Fruit fly (Drosophila melanogaster) Kc167 (cell line): Measurements from ENCODE around the gene Vha36-3.
"Not testable (repeated sequence)": the region's sequence is repeated elsewhere in the genome, so short reads cannot be mapped to it uniquely, and the experiment has no call there.

Experiments
- Myc ChIP-seq: fragments of >200 bp; optimal IDR thresholded peaks from 2 replicates; lab custom pipeline; 2017; ENCODE audit warnings: missing external identifiers
- Sin3A ChIP-seq: fragments of >200 bp; optimal IDR thresholded peaks from 2 replicates; lab custom pipeline; 2018; ENCODE audit warnings: missing external identifiers
- h ChIP-seq: fragments of >200 bp; optimal IDR thresholded peaks from 3 replicates; lab custom pipeline; 2018; ENCODE audit warnings: missing external identifiers
- insv ChIP-seq: fragments of >200 bp; optimal IDR thresholded peaks from 3 replicates; lab custom pipeline; 2018; ENCODE audit warnings: missing external identifiers
- psq ChIP-seq: fragments of >200 bp; optimal IDR thresholded peaks from 2 replicates; lab custom pipeline; 2017; ENCODE audit warnings: missing external identifiers
- ttk ChIP-seq: sonication (Bioruptor generic); optimal IDR thresholded peaks from 2 replicates; lab custom pipeline; 2017; ENCODE audit warnings: missing external identifiers

Gene Vha36-3

DNA sequence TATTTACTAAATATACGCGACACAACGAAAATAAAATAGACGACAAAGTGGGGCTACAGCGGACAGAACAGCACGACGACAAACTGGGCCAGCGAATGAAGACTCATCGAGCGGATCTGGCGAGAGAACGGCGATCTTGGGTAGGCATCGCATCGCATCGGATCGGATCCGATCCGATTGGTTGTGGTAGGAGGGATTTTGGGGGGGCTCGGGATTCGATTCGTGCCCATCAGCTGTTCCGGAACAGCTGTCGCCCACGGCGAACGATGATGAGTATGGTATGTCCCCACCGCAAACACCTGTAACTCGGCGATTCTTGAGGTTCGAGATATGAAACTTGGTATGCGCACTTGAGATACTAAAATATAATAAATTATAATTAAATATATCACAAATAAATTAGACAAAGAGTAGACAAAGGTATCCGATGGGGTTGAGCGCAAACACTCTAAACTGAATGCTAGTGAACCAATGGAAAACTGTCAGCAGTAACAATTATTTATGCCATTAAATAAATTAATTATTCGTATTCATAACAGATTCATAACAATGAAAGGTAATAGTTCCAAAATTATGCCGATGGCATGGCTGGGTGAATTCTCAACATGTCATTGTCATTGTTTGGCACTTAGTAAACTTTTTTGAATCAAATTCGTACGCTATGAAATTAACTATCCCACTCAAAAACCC is at the start of gene Vha36-3, which contains the start of gene AANATL7:
Gene Vha36-3 (minus strand): TSS at position 242 of the 690 bp plus-strand sequence.
Gene AANATL7 (plus strand): TSS at position 640 of the 690 bp plus-strand sequence.
- TF ChIP-seq psq (no peak), h (lab: Kevin White, UChicago) (no peak), Sin3A (lab: Kevin White, UChicago) (no peak), insv (lab: Kevin White, UChicago) (no peak), Myc (lab: Kevin White, UChicago) (no peak), ttk (lab: Kevin White, UChicago) (no peak)

DNA sequence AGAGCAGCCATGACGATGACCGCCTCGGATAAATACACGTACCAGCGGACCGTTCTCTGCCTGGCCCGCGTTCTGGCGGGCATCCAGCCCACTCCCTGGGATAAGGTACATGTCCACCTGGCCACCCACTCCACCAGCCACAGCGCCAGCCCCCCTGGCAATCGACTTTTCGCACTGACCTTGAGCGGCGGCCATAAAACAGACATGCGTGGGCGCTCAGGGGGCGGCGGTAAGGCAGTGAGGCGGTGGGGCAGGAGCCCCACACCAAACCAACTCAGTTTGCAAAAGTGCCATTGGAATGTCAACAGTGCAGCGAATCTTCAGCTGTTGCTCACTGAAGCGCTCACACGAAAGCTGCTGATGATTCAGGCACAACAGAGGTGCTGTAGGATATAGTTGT is 44.6 kb upstream of the Vha36-3 start:
- no peak for TF ChIP-seq Sin3A (lab: Kevin White, UChicago)

DNA sequence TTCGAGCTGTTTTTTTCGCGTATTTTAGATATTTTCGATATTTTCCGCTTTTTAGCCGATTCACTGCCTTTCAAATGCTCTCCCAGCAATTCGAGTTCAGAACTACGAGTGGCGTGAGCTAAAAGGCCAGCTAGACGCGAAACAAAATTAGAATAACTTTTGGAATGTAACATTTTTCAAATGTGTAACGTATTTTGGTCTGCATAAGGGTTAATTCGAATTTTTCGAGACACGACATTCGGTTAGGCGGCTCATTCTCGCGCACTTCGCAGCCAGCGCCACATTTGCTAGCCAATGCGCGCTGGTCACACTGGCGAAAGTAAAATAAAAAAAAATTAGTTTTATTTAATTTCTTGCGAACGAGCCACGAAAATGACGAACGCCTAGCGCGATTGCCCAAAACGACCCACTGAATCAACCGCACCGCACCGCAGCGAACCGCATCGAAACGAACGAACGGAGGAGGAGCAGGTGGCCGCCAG is 44.2 kb upstream of the Vha36-3 start, which contains the start of the genes brv3 and Pi4KIIIalpha:
Gene brv3 (minus strand): TSS at position 51 of the 482 bp plus-strand sequence.
Gene Pi4KIIIalpha (plus strand): TSS at position 280 of the 482 bp plus-strand sequence.
- no peak for TF ChIP-seq psq
- no peak for TF ChIP-seq ttk (lab: Kevin White, UChicago)
- TF ChIP-seq insv (lab: Kevin White, UChicago), result no peak
- TF ChIP-seq Myc (lab: Kevin White, UChicago), result no peak
- no peak for TF ChIP-seq Sin3A (lab: Kevin White, UChicago)
- no peak for TF ChIP-seq h (lab: Kevin White, UChicago)

- TF ChIP-seq h (lab: Kevin White, UChicago) (no peak), insv (lab: Kevin White, UChicago) (no peak), Myc (lab: Kevin White, UChicago) (no peak), Sin3A (lab: Kevin White, UChicago) (no peak), psq (no peak), ttk (lab: Kevin White, UChicago) (no peak)
Observed at dm6 chrX:2619651-2620050, 39.3 kb upstream of the Vha36-3 start, which contains the start of the genes Tsp3A and Seipin. Tsp3A (minus strand) TSS chrX:2619738. Seipin (plus strand) TSS chrX:2619799.

dm6 chrX:2617417-2617816 is 37.1 kb upstream of the Vha36-3 start:
- TF ChIP-seq Myc (lab: Kevin White, UChicago) (no peak), Sin3A (lab: Kevin White, UChicago) (no peak), insv (lab: Kevin White, UChicago) (no peak), psq (no peak), ttk (lab: Kevin White, UChicago) (no peak), h (lab: Kevin White, UChicago) (no peak)

dm6 chrX:2610236-2610635 is 29.9 kb upstream of the Vha36-3 start, which contains the start of gene eIF3g1:
eIF3g1 (minus strand) TSS chrX:2610336.
- TF ChIP-seq insv, h, Sin3A (lab: Kevin White, UChicago): not testable (repeated sequence)

dm6 chrX:2608470-2609157 is 28.3 kb upstream of the Vha36-3 start, which contains the start of gene Smyd3:
Smyd3 (minus strand) TSS chrX:2608876.
- TF ChIP-seq psq, result no peak
- no peak for TF ChIP-seq Myc (lab: Kevin White, UChicago)
- TF ChIP-seq ttk (lab: Kevin White, UChicago), result no peak
- TF ChIP-seq h (lab: Kevin White, UChicago), result no peak
- TF ChIP-seq insv (lab: Kevin White, UChicago), result no peak
- no peak for TF ChIP-seq Sin3A (lab: Kevin White, UChicago)

DNA sequence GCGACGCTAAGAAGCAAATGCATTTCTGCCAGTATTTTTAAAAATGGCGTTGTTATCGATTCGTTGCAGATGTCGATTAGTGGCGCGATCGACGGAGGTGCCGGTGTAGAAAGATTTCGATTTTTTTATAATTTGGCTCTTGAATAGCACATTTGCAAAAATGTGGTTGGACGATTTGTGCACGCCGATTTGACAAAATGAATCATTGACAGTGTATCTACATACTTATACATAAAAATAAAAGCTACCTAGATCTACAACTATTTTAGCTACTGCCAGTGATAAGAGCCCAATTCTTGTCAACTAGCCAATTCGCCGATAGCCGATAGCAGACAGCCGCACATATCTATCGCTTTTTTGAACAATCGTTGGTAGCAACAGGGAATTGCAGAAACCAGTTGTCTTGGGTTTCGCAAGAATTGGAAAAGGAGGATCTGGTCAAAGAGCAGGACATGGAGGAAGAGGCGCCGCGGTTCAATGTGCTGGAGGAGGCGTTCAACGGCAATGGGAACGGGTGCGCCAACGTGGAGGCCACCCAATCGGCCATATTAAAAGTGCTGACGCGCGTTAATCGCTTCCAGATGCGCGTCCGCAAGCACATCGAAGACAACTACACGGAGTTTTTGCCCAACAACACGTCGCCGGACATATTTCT is 23.6 kb upstream of the Vha36-3 start, which contains the start of the genes Klp3A and Zw10:
Gene Klp3A (minus strand): TSS at position 202 of the 655 bp plus-strand sequence.
Gene Zw10 (plus strand): TSS at position 347 of the 655 bp plus-strand sequence.
- TF ChIP-seq h (lab: Kevin White, UChicago), result no peak
- no peak for TF ChIP-seq ttk (lab: Kevin White, UChicago)
- no peak for TF ChIP-seq Myc (lab: Kevin White, UChicago)
- TF ChIP-seq Sin3A (lab: Kevin White, UChicago), result no peak
- TF ChIP-seq psq, result no peak
- TF ChIP-seq insv (lab: Kevin White, UChicago), result no peak

DNA sequence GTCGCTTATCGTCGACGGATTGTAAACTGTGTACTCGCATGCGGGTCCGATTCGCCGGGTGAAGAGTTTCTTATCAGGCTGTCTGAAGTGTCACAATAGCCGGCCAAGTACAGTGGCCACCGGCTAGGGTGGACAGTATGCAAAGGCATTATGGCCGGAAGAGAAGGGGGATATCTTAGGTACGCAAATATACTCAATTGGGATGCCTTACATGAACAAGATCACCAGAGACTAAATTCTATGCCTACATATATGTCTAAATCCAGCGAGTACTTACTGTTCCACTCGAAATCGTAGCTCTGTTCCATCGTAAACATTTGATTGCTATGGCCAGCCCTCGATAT is 13.4 kb upstream of the Vha36-3 start:
- TF ChIP-seq Sin3A (lab: Kevin White, UChicago), result no peak
- TF ChIP-seq psq, result no peak
- TF ChIP-seq h (lab: Kevin White, UChicago), result no peak
- no peak for TF ChIP-seq ttk (lab: Kevin White, UChicago)
- TF ChIP-seq insv (lab: Kevin White, UChicago), result no peak
- TF ChIP-seq Myc (lab: Kevin White, UChicago), result no peak

- no peak for TF ChIP-seq h (lab: Kevin White, UChicago)
- TF ChIP-seq insv (lab: Kevin White, UChicago), result no peak
- TF ChIP-seq psq, result no peak
- no peak for TF ChIP-seq ttk (lab: Kevin White, UChicago)
- TF ChIP-seq Myc (lab: Kevin White, UChicago), result no peak
- no peak for TF ChIP-seq Sin3A (lab: Kevin White, UChicago)
Observed at dm6 chrX:2593094-2593752, 12.9 kb upstream of the Vha36-3 start.
